Fruit fly (Drosophila melanogaster) whole organism, embryonic: ENCODE data around the gene CG12075.
A peak's percentile ranks its signal among the peaks of the same experiment; 100 is the strongest.

Experiments used
- Adf1 ChIP-seq: fragments of 200-800 bp; sonication (Bioruptor generic); IDR thresholded peaks from 2 replicates; pipeline ENCODE4 v1.3.6; 2022; ENCODE audit warnings: missing biosample characterization, missing genetic modification characterization
- Antp ChIP-seq: fragments of 200-800 bp; sonication (Bioruptor generic); optimal IDR thresholded peaks from 3 replicates; lab custom pipeline; 2016; ENCODE audit warnings: missing biosample characterization, missing genetic modification characterization
- CG10366 ChIP-seq: fragments of 200-800 bp; sonication (Bioruptor generic); IDR thresholded peaks from 2 replicates; pipeline ENCODE4 v1.3.6; 2022; ENCODE audit warnings: missing biosample characterization, missing genetic modification characterization
- CG10979 ChIP-seq: fragments of 200-800 bp; sonication (Bioruptor generic); optimal IDR thresholded peaks from 2 replicates; lab custom pipeline; 2018; ENCODE audit warnings: missing biosample characterization, mild to moderate bottlenecking, missing genetic modification characterization, moderate library complexity
- CG13287 ChIP-seq: fragments of 200-800 bp; sonication (Bioruptor generic); IDR thresholded peaks from 2 replicates; pipeline ENCODE4 v1.3.6; 2022; ENCODE audit warnings: missing biosample characterization, missing genetic modification characterization; ENCODE audit not compliant: partially characterized antibody
- CG14965 ChIP-seq: fragments of 200-800 bp; sonication (Bioruptor generic); optimal IDR thresholded peaks from 2 replicates; lab custom pipeline; 2016; ENCODE audit warnings: missing biosample characterization, missing genetic modification characterization, borderline replicate concordance
- CG15479 ChIP-seq: fragments of 200-800 bp; sonication (Bioruptor generic); optimal IDR thresholded peaks from 3 replicates; lab custom pipeline; 2019; ENCODE audit warnings: missing biosample characterization, mild to moderate bottlenecking, missing genetic modification characterization, moderate library complexity
- CG16779 ChIP-seq: fragments of 200-800 bp; sonication (Bioruptor generic); IDR thresholded peaks from 2 replicates; pipeline ENCODE4 v1.3.6; 2022; ENCODE audit warnings: missing biosample characterization, missing genetic modification characterization
- CG17361 ChIP-seq: fragments of 200-800 bp; sonication (Bioruptor generic); IDR thresholded peaks from 3 replicates; pipeline ENCODE4 v1.3.6; 2022; ENCODE audit warnings: missing biosample characterization, missing genetic modification characterization
- CG18011 ChIP-seq: fragments of 200-800 bp; sonication (Bioruptor generic); optimal IDR thresholded peaks from 2 replicates; lab custom pipeline; 2017; ENCODE audit warnings: missing biosample characterization, missing genetic modification characterization, mild to moderate bottlenecking, moderate library complexity, missing genotype
- CG2120 ChIP-seq: fragments of 200-800 bp; sonication (Bioruptor generic); optimal IDR thresholded peaks from 3 replicates; lab custom pipeline; 2016; ENCODE audit warnings: missing biosample characterization, missing genetic modification characterization
- CG2889 ChIP-seq: fragments of 200-800 bp; sonication (Bioruptor generic); IDR thresholded peaks from 3 replicates; pipeline ENCODE4 v1.3.6; 2022; ENCODE audit warnings: missing biosample characterization, missing genetic modification characterization
- CG3163 ChIP-seq: fragments of 200-800 bp; sonication (Bioruptor generic); optimal IDR thresholded peaks from 3 replicates; lab custom pipeline; 2016; ENCODE audit warnings: missing biosample characterization, missing genetic modification characterization
- CG32532 ChIP-seq: fragments of 200-800 bp; sonication (Bioruptor generic); IDR thresholded peaks from 2 replicates; pipeline ENCODE4 v1.3.6; 2022; ENCODE audit warnings: missing biosample characterization, missing genetic modification characterization
- CG3281 ChIP-seq: fragments of 200-800 bp; sonication (Bioruptor generic); optimal IDR thresholded peaks from 3 replicates; lab custom pipeline; 2017; ENCODE audit warnings: missing biosample characterization, mild to moderate bottlenecking, missing genetic modification characterization
- CG34224 ChIP-seq: fragments of 200-800 bp; sonication (Bioruptor generic); IDR thresholded peaks from 3 replicates; pipeline ENCODE4 v1.3.6; 2022; ENCODE audit warnings: missing biosample characterization, missing genetic modification characterization; ENCODE audit not compliant: partially characterized antibody
- CG43689 ChIP-seq: fragments of 200-800 bp; sonication (Bioruptor generic); IDR thresholded peaks from 2 replicates; pipeline ENCODE4 v1.3.6; 2022; ENCODE audit warnings: missing biosample characterization, missing genetic modification characterization
- CG7556 ChIP-seq: fragments of 200-800 bp; sonication (Bioruptor generic); optimal IDR thresholded peaks from 2 replicates; lab custom pipeline; 2017; ENCODE audit warnings: missing biosample characterization, mild to moderate bottlenecking, missing genetic modification characterization
- CG8089 ChIP-seq: fragments of 200-800 bp; sonication (Bioruptor generic); optimal IDR thresholded peaks from 3 replicates; lab custom pipeline; 2016; ENCODE audit warnings: missing biosample characterization, missing genetic modification characterization
- CG8765 ChIP-seq: fragments of 200-800 bp; sonication (Bioruptor generic); IDR thresholded peaks from 2 replicates; pipeline ENCODE4 v1.3.6; 2022; ENCODE audit warnings: missing biosample characterization, missing genetic modification characterization
- CkIIα-i1 ChIP-seq: fragments of 200-800 bp; sonication (Bioruptor generic); IDR thresholded peaks from 2 replicates; pipeline ENCODE4 v1.3.6; 2022; ENCODE audit warnings: missing biosample characterization, missing genetic modification characterization
- ERR ChIP-seq: fragments of 200-800 bp; sonication (Bioruptor generic); optimal IDR thresholded peaks from 2 replicates; lab custom pipeline; 2016; ENCODE audit warnings: missing biosample characterization, missing genetic modification characterization
- Elba2 ChIP-seq: fragments of 200-800 bp; sonication (Bioruptor generic); optimal IDR thresholded peaks from 3 replicates; lab custom pipeline; 2016; ENCODE audit warnings: missing biosample characterization, missing genetic modification characterization
- Fer1 ChIP-seq: fragments of 200-800 bp; sonication (Bioruptor generic); optimal IDR thresholded peaks from 2 replicates; lab custom pipeline; 2017; ENCODE audit warnings: missing biosample characterization, mild to moderate bottlenecking, missing genetic modification characterization
- GATAe ChIP-seq: fragments of 200-800 bp; sonication (Bioruptor generic); conservative IDR thresholded peaks from 2 replicates; pipeline ENCODE4 v1.3.6; 2022; ENCODE audit warnings: missing biosample characterization, missing genetic modification characterization
- HHEX ChIP-seq: fragments of 200-800 bp; sonication (Bioruptor generic); optimal IDR thresholded peaks from 3 replicates; lab custom pipeline; 2017; ENCODE audit warnings: missing biosample characterization, mild to moderate bottlenecking, missing genetic modification characterization, missing genetic modification reagents
- HLH4C ChIP-seq: fragments of 200-800 bp; sonication (Bioruptor generic); IDR thresholded peaks from 3 replicates; pipeline ENCODE4 v1.3.6; 2022; ENCODE audit warnings: missing biosample characterization, missing genetic modification characterization; ENCODE audit not compliant: partially characterized antibody
- Hsf ChIP-seq: fragments of 200-800 bp; sonication (Bioruptor generic); optimal IDR thresholded peaks from 3 replicates; lab custom pipeline; 2016; ENCODE audit warnings: missing biosample characterization, missing genetic modification characterization
- Kr ChIP-seq: fragments of 200-800 bp; sonication (Bioruptor generic); optimal IDR thresholded peaks from 2 replicates; lab custom pipeline; 2017; ENCODE audit warnings: missing biosample characterization, mild to moderate bottlenecking, missing genetic modification characterization
- Lhr ChIP-seq: fragments of 200-800 bp; sonication (Bioruptor generic); optimal IDR thresholded peaks from 3 replicates; lab custom pipeline; 2017; ENCODE audit warnings: mild to moderate bottlenecking, missing biosample characterization, missing genetic modification reagents, missing genetic modification characterization
- NC2α ChIP-seq: fragments of 200-800 bp; sonication (Bioruptor generic); optimal IDR thresholded peaks from 2 replicates; lab custom pipeline; 2016; ENCODE audit warnings: missing biosample characterization, missing genetic modification characterization
- NK7.1 ChIP-seq: fragments of 200-800 bp; sonication (Bioruptor generic); optimal IDR thresholded peaks from 3 replicates; lab custom pipeline; 2016; ENCODE audit warnings: missing biosample characterization, missing genetic modification characterization
- Neu2 ChIP-seq: fragments of 200-800 bp; sonication (Bioruptor generic); optimal IDR thresholded peaks from 3 replicates; lab custom pipeline; 2016; ENCODE audit warnings: missing biosample characterization, missing genetic modification characterization, borderline replicate concordance
- Nf-YA ChIP-seq: fragments of 200-800 bp; sonication (Bioruptor generic); IDR thresholded peaks from 2 replicates; pipeline ENCODE4 v1.3.6; 2022; ENCODE audit warnings: missing biosample characterization, missing genetic modification characterization
- NfI ChIP-seq: fragments of 200-800 bp; sonication (Bioruptor generic); optimal IDR thresholded peaks from 3 replicates; lab custom pipeline; 2018; ENCODE audit warnings: missing biosample characterization, mild to moderate bottlenecking, missing genetic modification characterization, moderate library complexity
- Pdp1 ChIP-seq, 2 experiments: fragments of 200-800 bp; sonication (Bioruptor generic); optimal IDR thresholded peaks; 3 replicates each; lab custom pipeline; 2016; ENCODE audit warnings: missing biosample characterization in 2 of 2, missing genetic modification characterization in 2 of 2, mild to moderate bottlenecking in 1 of 2, moderate library complexity in 1 of 2
- Xbp1 ChIP-seq: fragments of 200-800 bp; sonication (Bioruptor generic); optimal IDR thresholded peaks from 3 replicates; lab custom pipeline; 2016; ENCODE audit warnings: missing biosample characterization, mild to moderate bottlenecking, missing genetic modification characterization
- ato ChIP-seq: fragments of 200-800 bp; sonication (Bioruptor generic); IDR thresholded peaks from 2 replicates; pipeline ENCODE4 v1.3.6; 2022; ENCODE audit warnings: missing biosample characterization, missing genetic modification characterization; ENCODE audit not compliant: partially characterized antibody
- caup ChIP-seq: fragments of 200-800 bp; sonication (Bioruptor generic); optimal IDR thresholded peaks from 3 replicates; lab custom pipeline; 2017; ENCODE audit warnings: missing biosample characterization, mild to moderate bottlenecking, missing genetic modification characterization, moderate library complexity; ENCODE audit not compliant: severe bottlenecking
- esg ChIP-seq: fragments of 200-800 bp; sonication (Bioruptor generic); conservative IDR thresholded peaks from 2 replicates; pipeline ENCODE4 v1.3.6; 2022; ENCODE audit warnings: missing biosample characterization, missing genetic modification characterization
- grn ChIP-seq: fragments of 200-800 bp; sonication (Bioruptor generic); optimal IDR thresholded peaks from 3 replicates; lab custom pipeline; 2017; ENCODE audit warnings: missing biosample characterization, missing genetic modification characterization
- pb ChIP-seq: fragments of 200-800 bp; sonication (Bioruptor generic); optimal IDR thresholded peaks from 3 replicates; lab custom pipeline; 2016; ENCODE audit warnings: missing biosample characterization, missing genetic modification characterization
- pzg ChIP-seq: fragments of 200-800 bp; sonication (Bioruptor generic); optimal IDR thresholded peaks from 3 replicates; lab custom pipeline; 2018; ENCODE audit warnings: missing biosample characterization, mild to moderate bottlenecking, missing genetic modification characterization, moderate library complexity
- ranshi ChIP-seq: fragments of 200-800 bp; sonication (Bioruptor generic); IDR thresholded peaks from 2 replicates; pipeline ENCODE4 v1.3.6; 2022; ENCODE audit warnings: missing biosample characterization, missing genetic modification characterization
- sc ChIP-seq, 3 experiments: fragments of >200 bp in 2 of 3; fragments of 200-800 bp in 1 of 3; sonication (Bioruptor generic) in 1 of 3; optimal IDR thresholded peaks; 2 replicates in 2 of 3; 3 replicates in 1 of 3; lab custom pipeline; 2017; ENCODE audit warnings: mild to moderate bottlenecking in 1 of 3, missing biosample characterization in 1 of 3, missing genetic modification characterization in 1 of 3, missing genetic modification reagents in 1 of 3
- sens-2 ChIP-seq: fragments of 200-800 bp; sonication (Bioruptor generic); IDR thresholded peaks from 2 replicates; pipeline ENCODE4 v1.3.6; 2022; ENCODE audit warnings: missing biosample characterization, missing genetic modification characterization
- slp2 ChIP-seq: fragments of 200-800 bp; sonication (Bioruptor generic); optimal IDR thresholded peaks from 2 replicates; lab custom pipeline; 2016; ENCODE audit warnings: missing biosample characterization, missing genetic modification characterization
- sr ChIP-seq: fragments of 200-800 bp; sonication (Bioruptor generic); IDR thresholded peaks from 3 replicates; pipeline ENCODE4 v1.3.6; 2022; ENCODE audit warnings: missing biosample characterization, missing genetic modification characterization
- tll ChIP-seq, 2 experiments: fragments of 200-800 bp in 1 of 2; fragments of >200 bp in 1 of 2; sonication (Bioruptor generic) in 1 of 2; optimal IDR thresholded peaks; 2 replicates each; lab custom pipeline; 2017 to 2019; ENCODE audit warnings: missing biosample characterization in 2 of 2, missing genetic modification characterization in 2 of 2, mild to moderate bottlenecking in 1 of 2, moderate library complexity in 1 of 2

Gene CG12075

DNA sequence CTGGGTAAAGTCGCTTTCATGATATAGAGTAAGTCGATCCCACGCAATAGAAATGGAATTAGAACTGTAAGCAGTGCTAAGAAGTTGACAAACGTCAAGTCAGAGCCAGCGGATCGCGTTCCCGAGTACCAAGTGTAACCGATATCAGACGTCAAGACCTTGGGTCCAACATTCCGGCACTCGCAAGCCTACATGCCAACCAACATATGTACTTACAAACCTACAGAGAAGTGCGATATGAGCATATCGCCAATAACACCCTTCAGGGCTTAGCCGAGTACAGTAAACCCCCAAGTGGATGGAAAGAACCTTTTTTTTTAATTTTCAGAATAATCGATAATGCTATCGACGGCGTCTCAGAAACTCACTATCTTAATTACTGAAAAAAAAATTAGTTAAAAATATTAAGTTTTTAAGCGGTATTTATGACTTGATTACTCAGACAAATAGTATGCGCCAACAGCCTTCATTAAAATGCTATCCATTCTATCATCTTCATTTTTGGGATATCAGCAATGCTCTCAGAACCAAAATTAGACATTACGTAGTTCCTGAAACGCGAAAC lies 54.4 kb downstream of the CG12075 start (continued):
- TF ChIP-seq sc (optimal IDR thresholded peaks at IDR 0.05; lab: Kevin White, UChicago) (no peak), sc (GFP tag; optimal IDR thresholded peaks at IDR 0.05; lab: Kevin White, UChicago) (no peak), GATAe (peak; percentile 53), HHEX (GFP tag; lab: Kevin White, UChicago) (peak; percentile 59), CG2889 (GFP tag; lab: Robert Waterston, UW) (0 out of 3 replicates have a peak, but pooled peaks have one; percentile 22), pb (GFP tag; lab: Kevin White, UChicago) (no peak), tll (GFP tag; optimal IDR thresholded peaks at IDR 0.05; lab: Kevin White, UChicago) (no peak), ERR (GFP tag; lab: Kevin White, UChicago) (peak; percentile 14), slp2 (GFP tag; lab: Kevin White, UChicago) (no peak), CG3281 (GFP tag; lab: Kevin White, UChicago) (peak; percentile 74), caup (GFP tag; lab: Kevin White, UChicago) (peak; percentile 75), CG17361 (GFP tag; lab: Robert Waterston, UW) (no peak; the same call in 2 of the 3 replicates), Elba2 (no peak), ranshi (GFP tag; lab: Robert Waterston, UW) (peak; percentile 62), CG10366 (GFP tag; lab: Robert Waterston, UW) (peak; percentile 52), CG7556 (GFP tag; lab: Kevin White, UChicago) (no peak), HLH4C (GFP tag; lab: Robert Waterston, UW) (no peak), CG8765 (GFP tag; lab: Robert Waterston, UW) (no peak), sr (GFP tag; lab: Robert Waterston, UW) (no peak), Neu2 (GFP tag; lab: Kevin White, UChicago) (no peak), Xbp1 (peak; percentile 52), Pdp1 (GFP tag; optimal IDR thresholded peaks at IDR 0.05; lab: Kevin White, UChicago) (peak; percentile 38 to 40), NK7.1 (GFP tag; lab: Kevin White, UChicago) (no peak), esg (GFP tag; lab: Robert Waterston, UW) (peak; percentile 45; the same call in 1 of the 2 replicates), sens-2 (GFP tag; lab: Robert Waterston, UW) (no peak), CG8089 (GFP tag; lab: Kevin White, UChicago) (no peak), NfI (GFP tag; lab: Kevin White, UChicago) (peak; percentile 51), CG32532 (GFP tag; lab: Robert Waterston, UW) (peak; percentile 74; the same call in 1 of the 2 replicates), Nf-YA (GFP tag; lab: Robert Waterston, UW) (no peak), CG3163 (GFP tag; lab: Kevin White, UChicago) (no peak), Adf1 (GFP tag; lab: Robert Waterston, UW) (peak; percentile 41; the same call in 1 of the 2 replicates), CG14965 (GFP tag; lab: Kevin White, UChicago) (no peak), CkIIα-i1 (no peak), Kr (GFP tag; lab: Kevin White, UChicago) (no peak), CG13287 (GFP tag; lab: Robert Waterston, UW) (no peak), CG18011 (no peak), Hsf (GFP tag; lab: Kevin White, UChicago) (peak; percentile 37), NC2α (GFP tag; lab: Kevin White, UChicago) (no peak), pzg (no peak), grn (GFP tag; lab: Kevin White, UChicago) (no peak), Antp (GFP tag; lab: Kevin White, UChicago) (peak; percentile 46), CG34224 (GFP tag; lab: Robert Waterston, UW) (no peak), CG2120 (GFP tag; lab: Kevin White, UChicago) (peak; percentile 86), Lhr (GFP tag; lab: Kevin White, UChicago) (no peak), CG16779 (no peak), CG43689 (GFP tag; lab: Robert Waterston, UW) (no peak), CG15479 (GFP tag; lab: Kevin White, UChicago) (no peak), Fer1 (peak; percentile 73), ato (GFP tag; lab: Robert Waterston, UW) (no peak), CG10979 (tag; lab: Kevin White, UChicago) (no peak)
